Fruit fly (Drosophila melanogaster): ENCODE data around the gene mge.

The mge gene

DNA sequence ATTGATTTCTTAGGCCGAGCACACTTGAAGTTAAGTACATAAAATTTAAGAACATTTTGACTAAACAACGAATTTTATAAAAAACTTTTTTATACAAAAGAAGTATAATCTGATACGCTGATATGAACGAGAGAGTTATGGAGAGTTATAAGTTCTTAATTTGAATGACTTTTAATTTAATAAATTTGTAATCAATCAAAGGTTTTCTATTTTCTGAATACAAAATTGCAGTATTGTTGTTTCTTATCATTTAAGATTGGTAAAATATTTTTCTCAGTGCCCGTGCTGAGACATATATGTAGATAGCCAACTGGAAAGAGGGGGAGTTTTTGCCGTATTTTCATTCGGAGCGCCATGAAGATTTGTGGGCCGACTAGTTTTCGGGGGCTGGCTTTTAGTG is 36.6 kb downstream of the mge start (continued):
- TF ChIP-seq CG30403 (GFP tag; optimal IDR thresholded peaks at IDR 0.05) (peak; percentile 47), cg (GFP tag; optimal IDR thresholded peaks at IDR 0.05) (no peak), CG1602 (GFP tag; optimal IDR thresholded peaks at IDR 0.05) (peak; percentile 37), toy (GFP tag; IDR thresholded peaks at IDR 0.05) (no peak), ttk (GFP tag; IDR thresholded peaks at IDR 0.05) (no peak), hkb (optimal IDR thresholded peaks at IDR 0.05) (no peak), hkb (GFP tag; IDR thresholded peaks at IDR 0.05) (no peak), CG10462 (GFP tag; optimal IDR thresholded peaks at IDR 0.05) (no peak), peb (GFP tag; IDR thresholded peaks at IDR 0.05) (no peak), stwl (tag; optimal IDR thresholded peaks at IDR 0.05) (no peak), so (GFP tag; IDR thresholded peaks at IDR 0.05) (no peak), klu (GFP tag; IDR thresholded peaks at IDR 0.05) (no peak), pros (GFP tag; optimal IDR thresholded peaks at IDR 0.05) (no peak), CG13894 (tag; optimal IDR thresholded peaks at IDR 0.05) (no peak), tup (GFP tag; optimal IDR thresholded peaks at IDR 0.05) (no peak), sob (GFP tag; IDR thresholded peaks at IDR 0.05) (no peak), CG13296 (GFP tag; optimal IDR thresholded peaks at IDR 0.05) (no peak), lola (GFP tag; optimal IDR thresholded peaks at IDR 0.05) (peak in 1 of 3 experiments; percentile 88), GATAe (GFP tag; conservative IDR thresholded peaks at IDR 0.05) (no peak), Side (GFP tag; optimal IDR thresholded peaks at IDR 0.05) (peak; percentile 6), CG15514 (GFP tag; optimal IDR thresholded peaks at IDR 0.05) (no peak), ewg (GFP tag; optimal IDR thresholded peaks at IDR 0.05) (peak; percentile 35), ERR (GFP tag; optimal IDR thresholded peaks at IDR 0.05) (no peak), kay (GFP tag; optimal IDR thresholded peaks at IDR 0.05) (no peak), CG10654 (GFP tag; optimal IDR thresholded peaks at IDR 0.05) (no peak), CG12391 (tag; optimal IDR thresholded peaks at IDR 0.05) (peak; percentile 70), CG12942 (GFP tag; optimal IDR thresholded peaks at IDR 0.05) (no peak), CG33557 (GFP tag; optimal IDR thresholded peaks at IDR 0.05) (peak; percentile 64), Dref (GFP tag; IDR thresholded peaks at IDR 0.05) (no peak), CG11695 (GFP tag; IDR thresholded peaks at IDR 0.05) (no peak), nerfin-1 (tag; optimal IDR thresholded peaks at IDR 0.05) (peak; percentile 15), az2 (GFP tag; optimal IDR thresholded peaks at IDR 0.05) (peak; percentile 47), Nf-YC (tag; optimal IDR thresholded peaks at IDR 0.05) (no peak), cato (GFP tag; optimal IDR thresholded peaks at IDR 0.05; ENCODE audit: borderline replicate concordance) (no peak), gcm (GFP tag; optimal IDR thresholded peaks at IDR 0.05) (peak; percentile 19), odd (GFP tag; optimal IDR thresholded peaks at IDR 0.05) (no peak), Oaz (GFP tag; IDR thresholded peaks at IDR 0.05) (no peak), CG15479 (GFP tag; optimal IDR thresholded peaks at IDR 0.05) (no peak), CG1024 (GFP tag; IDR thresholded peaks at IDR 0.05) (no peak), fu2 (GFP tag; optimal IDR thresholded peaks at IDR 0.05) (no peak), esg (GFP tag; conservative IDR thresholded peaks at IDR 0.05) (no peak), al (GFP tag; IDR thresholded peaks at IDR 0.05) (no peak), gcm2 (GFP tag; optimal IDR thresholded peaks at IDR 0.05) (no peak), CG1647 (GFP tag; optimal IDR thresholded peaks at IDR 0.05) (no peak), CoRest (tag; optimal IDR thresholded peaks at IDR 0.05) (peak; percentile 62), grau (tag; optimal IDR thresholded peaks at IDR 0.05) (peak; percentile 59), CG15601 (tag; optimal IDR thresholded peaks at IDR 0.05) (peak; percentile 79), psq (GFP tag; optimal IDR thresholded peaks at IDR 0.05) (no peak), insv (GFP tag; optimal IDR thresholded peaks at IDR 0.05) (no peak), CG8478 (optimal IDR thresholded peaks at IDR 0.05) (no peak), CG2202 (tag; optimal IDR thresholded peaks at IDR 0.05) (peak; percentile 42), CG6813 (GFP tag; optimal IDR thresholded peaks at IDR 0.05) (no peak)

Measured in whole organism, embryonic.